Worm (Caenorhabditis elegans) whole organism, mixed stage, embryonic: ENCODE measurements around the gene sdpn-1.

Experiments
- M03D4.4 ChIP-seq: sonication (generic microtip); optimal IDR thresholded peaks from 2 replicates; lab custom pipeline; 2017; ENCODE audit warnings: mild to moderate bottlenecking, missing genetic modification characterization, missing compliant biosample characterization
- bed-3 ChIP-seq: fragments of 200-800 bp; sonication (Bioruptor generic); optimal IDR thresholded peaks from 3 replicates; lab custom pipeline; 2018; ENCODE audit warnings: mild to moderate bottlenecking, missing genetic modification characterization, moderate library complexity, missing compliant biosample characterization
- blmp-1 ChIP-seq: fragments of 150-350 bp; optimal IDR thresholded peaks from 2 replicates; lab custom pipeline; 2014; ENCODE audit warnings: missing biosample characterization, missing genetic modification characterization
- ceh-39 ChIP-seq: fragments of 150-350 bp; optimal IDR thresholded peaks from 2 replicates; lab custom pipeline; 2014; ENCODE audit warnings: missing biosample characterization, missing genetic modification characterization
- ceh-43 ChIP-seq: fragments of 200-800 bp; sonication (Bioruptor generic); optimal IDR thresholded peaks from 2 replicates; lab custom pipeline; 2018; ENCODE audit warnings: mild to moderate bottlenecking, missing genetic modification characterization, moderate library complexity, missing compliant biosample characterization
- ceh-83 ChIP-seq: fragments of 200-800 bp; sonication (Bioruptor generic); optimal IDR thresholded peaks from 2 replicates; lab custom pipeline; 2018; ENCODE audit warnings: mild to moderate bottlenecking, missing genetic modification characterization, missing compliant biosample characterization
- drap-1 ChIP-seq: fragments of 200-800 bp; sonication (Bioruptor generic); optimal IDR thresholded peaks from 3 replicates; lab custom pipeline; 2018; ENCODE audit warnings: mild to moderate bottlenecking, missing genetic modification characterization, missing compliant biosample characterization
- elt-1 ChIP-seq: sonication (generic microtip); optimal IDR thresholded peaks from 2 replicates; lab custom pipeline; 2017; ENCODE audit warnings: missing genetic modification characterization, mild to moderate bottlenecking, missing compliant biosample characterization, antibody characterized with exemption, moderate library complexity, borderline replicate concordance; ENCODE audit not compliant: insufficient read depth
- elt-3 ChIP-seq: fragments of 150-350 bp; optimal IDR thresholded peaks from 2 replicates; lab custom pipeline; 2014; ENCODE audit warnings: missing biosample characterization, missing genetic modification characterization
- flh-1 ChIP-seq: fragments of 200-800 bp; sonication (Bioruptor generic); optimal IDR thresholded peaks from 2 replicates; lab custom pipeline; 2018; ENCODE audit warnings: mild to moderate bottlenecking, missing genetic modification characterization, moderate library complexity, missing compliant biosample characterization
- ham-2 ChIP-seq: fragments of 200-800 bp; sonication (Bioruptor generic); optimal IDR thresholded peaks from 2 replicates; lab custom pipeline; 2018; ENCODE audit warnings: mild to moderate bottlenecking, missing genetic modification characterization, missing compliant biosample characterization
- lin-13 ChIP-seq: fragments of 150-350 bp; optimal IDR thresholded peaks from 2 replicates; lab custom pipeline; 2014; ENCODE audit warnings: missing biosample characterization, missing genetic modification characterization
- lin-32 ChIP-seq: fragments of 200-800 bp; sonication (Bioruptor generic); optimal IDR thresholded peaks from 2 replicates; lab custom pipeline; 2018; ENCODE audit warnings: mild to moderate bottlenecking, missing genetic modification characterization, missing compliant biosample characterization
- lsy-2 ChIP-seq: fragments of 150-350 bp; optimal IDR thresholded peaks from 2 replicates; lab custom pipeline; 2014; ENCODE audit warnings: missing biosample characterization, missing genetic modification characterization
- mab-5 ChIP-seq: fragments of 150-350 bp; optimal IDR thresholded peaks from 2 replicates; lab custom pipeline; 2014; ENCODE audit warnings: missing biosample characterization, missing genetic modification characterization
- mep-1 ChIP-seq: fragments of 150-350 bp; optimal IDR thresholded peaks from 2 replicates; lab custom pipeline; 2017; ENCODE audit warnings: missing biosample characterization, missing genetic modification reagents, missing genetic modification characterization, inconsistent platforms
- mls-2 ChIP-seq: sonication (generic microtip); optimal IDR thresholded peaks from 2 replicates; lab custom pipeline; 2016; ENCODE audit warnings: mild to moderate bottlenecking, missing genetic modification characterization, moderate library complexity, missing compliant biosample characterization
- nhr-12 ChIP-seq: fragments of 150-350 bp; optimal IDR thresholded peaks from 2 replicates; lab custom pipeline; 2014; ENCODE audit warnings: missing biosample characterization, missing genetic modification characterization
- nhr-2 ChIP-seq: fragments of 150-350 bp; optimal IDR thresholded peaks from 2 replicates; lab custom pipeline; 2014; ENCODE audit warnings: missing biosample characterization, missing genetic modification characterization
- nhr-237 ChIP-seq: fragments of 150-350 bp; optimal IDR thresholded peaks from 2 replicates; lab custom pipeline; 2014; ENCODE audit warnings: missing biosample characterization, missing genetic modification characterization
- nhr-76 ChIP-seq: sonication (generic microtip); optimal IDR thresholded peaks from 2 replicates; lab custom pipeline; 2017; ENCODE audit warnings: missing biosample characterization, missing genetic modification characterization
- pha-4 ChIP-seq: fragments of 150-350 bp; optimal IDR thresholded peaks from 2 replicates; lab custom pipeline; 2018; ENCODE audit warnings: missing biosample characterization, missing genetic modification reagents, missing genetic modification characterization
- sem-2 ChIP-seq: fragments of 200-800 bp; sonication (Bioruptor generic); optimal IDR thresholded peaks from 2 replicates; lab custom pipeline; 2018; ENCODE audit warnings: mild to moderate bottlenecking, missing genetic modification characterization, missing compliant biosample characterization
- snpc-4 ChIP-seq: fragments of 150-350 bp; optimal IDR thresholded peaks from 2 replicates; lab custom pipeline; 2014; ENCODE audit warnings: missing biosample characterization, missing genetic modification characterization
- sptf-1 ChIP-seq: sonication (generic microtip); optimal IDR thresholded peaks from 2 replicates; lab custom pipeline; 2017; ENCODE audit warnings: mild to moderate bottlenecking, missing genetic modification characterization, moderate library complexity, missing compliant biosample characterization
- tbx-8 ChIP-seq: fragments of 200-800 bp; sonication (Bioruptor generic); optimal IDR thresholded peaks from 2 replicates; lab custom pipeline; 2018; ENCODE audit warnings: mild to moderate bottlenecking, missing genetic modification characterization, moderate library complexity, missing compliant biosample characterization
- unc-120 ChIP-seq: sonication (generic microtip); optimal IDR thresholded peaks from 2 replicates; lab custom pipeline; 2017; ENCODE audit warnings: missing genetic modification characterization, missing compliant biosample characterization; ENCODE audit not compliant: poor library complexity, severe bottlenecking
- unc-62 ChIP-seq: fragments of 150-350 bp; optimal IDR thresholded peaks from 2 replicates; lab custom pipeline; 2014; ENCODE audit warnings: missing biosample characterization, missing genetic modification reagents, missing genetic modification characterization
- zip-8 ChIP-seq: fragments of 150-350 bp; optimal IDR thresholded peaks from 2 replicates; lab custom pipeline; 2014; ENCODE audit warnings: missing biosample characterization, missing genetic modification characterization
- ztf-11 ChIP-seq: fragments of 150-350 bp; optimal IDR thresholded peaks from 2 replicates; lab custom pipeline; 2014; ENCODE audit warnings: missing biosample characterization, missing genetic modification characterization

The sdpn-1 gene

DNA sequence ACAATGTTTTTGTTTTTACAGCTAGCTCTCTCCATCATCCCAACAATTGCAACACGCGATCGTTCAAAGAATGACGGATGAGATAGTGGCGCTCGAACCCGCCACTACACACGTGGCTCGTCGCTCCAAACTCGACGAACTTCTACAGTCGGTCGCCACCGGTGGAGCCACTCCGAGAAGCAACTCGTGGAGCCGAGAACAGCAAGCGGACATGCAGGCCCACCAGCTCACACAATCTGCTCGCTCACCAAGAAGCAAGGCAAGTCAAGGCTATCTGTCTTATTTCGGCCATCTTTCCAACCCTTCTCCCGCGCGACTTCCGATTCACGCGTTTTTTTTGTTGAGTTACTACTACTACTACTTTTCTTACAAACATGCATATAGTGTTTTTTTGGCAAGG lies 5.6 kb upstream of the sdpn-1 start, which contains the start of the genes F45E1.1 and F45E1.2:
TSS of gene F45E1.1 (plus strand) at position 20 of the 400 bp plus-strand sequence.
TSS of gene F45E1.2 (plus strand) at position 71 of the 400 bp plus-strand sequence.
- TF ChIP-seq elt-3 (tag; lab: Kevin White, UChicago): no peak
- no peak for TF ChIP-seq blmp-1 (tag; lab: Kevin White, UChicago)
- no peak for TF ChIP-seq bed-3 (GFP tag; lab: Kevin White, UChicago)
- no peak for TF ChIP-seq tbx-8 (GFP tag; lab: Kevin White, UChicago)
- no peak for TF ChIP-seq unc-120 (tag; lab: Kevin White, UChicago)
- no peak for TF ChIP-seq elt-1 (tag; lab: Kevin White, UChicago)
- TF ChIP-seq mls-2 (tag; lab: Kevin White, UChicago): no peak
- no peak for TF ChIP-seq mep-1 (tag; lab: Kevin White, UChicago)
- no peak for TF ChIP-seq ham-2 (GFP tag; lab: Kevin White, UChicago)
- TF ChIP-seq lin-32 (GFP tag; lab: Kevin White, UChicago): no peak
- no peak for TF ChIP-seq drap-1 (GFP tag; lab: Kevin White, UChicago)
- no peak for TF ChIP-seq sem-2 (GFP tag; lab: Kevin White, UChicago)
- TF ChIP-seq ztf-11 (tag; lab: Kevin White, UChicago): no peak
- no peak for TF ChIP-seq snpc-4 (tag; lab: Kevin White, UChicago)
- TF ChIP-seq mab-5: no peak
- no peak for TF ChIP-seq M03D4.4

DNA sequence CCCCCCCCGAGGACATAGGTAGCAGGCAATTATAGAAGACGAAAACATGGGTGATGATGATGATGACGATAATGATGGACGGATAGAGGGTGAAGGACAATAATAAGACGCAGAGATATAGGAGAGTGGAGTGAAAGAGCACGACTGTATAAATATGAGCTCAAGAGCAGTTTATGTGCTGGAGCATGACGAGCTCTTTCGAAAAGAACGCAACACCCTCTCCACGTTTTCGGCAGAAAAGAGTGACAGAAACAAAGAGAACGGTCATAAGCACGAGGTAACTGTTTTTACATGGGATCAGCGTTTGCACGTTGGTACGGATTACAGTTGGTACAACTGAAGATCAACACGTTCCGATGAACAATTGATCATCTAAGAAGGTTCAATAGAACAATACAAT lies 913 bp upstream of the sdpn-1 start:
- TF ChIP-seq nhr-12: no peak
- TF ChIP-seq pha-4: peak; percentile 8
- TF ChIP-seq unc-120 (tag; lab: Kevin White, UChicago): no peak
- no peak for TF ChIP-seq sem-2 (GFP tag; lab: Kevin White, UChicago)
- TF ChIP-seq elt-3 (tag; lab: Kevin White, UChicago): no peak
- TF ChIP-seq ztf-11 (tag; lab: Kevin White, UChicago): no peak
- TF ChIP-seq ceh-43 (GFP tag; lab: Kevin White, UChicago): peak; percentile 14
- TF ChIP-seq, all 35 proteins: peak for 2

DNA sequence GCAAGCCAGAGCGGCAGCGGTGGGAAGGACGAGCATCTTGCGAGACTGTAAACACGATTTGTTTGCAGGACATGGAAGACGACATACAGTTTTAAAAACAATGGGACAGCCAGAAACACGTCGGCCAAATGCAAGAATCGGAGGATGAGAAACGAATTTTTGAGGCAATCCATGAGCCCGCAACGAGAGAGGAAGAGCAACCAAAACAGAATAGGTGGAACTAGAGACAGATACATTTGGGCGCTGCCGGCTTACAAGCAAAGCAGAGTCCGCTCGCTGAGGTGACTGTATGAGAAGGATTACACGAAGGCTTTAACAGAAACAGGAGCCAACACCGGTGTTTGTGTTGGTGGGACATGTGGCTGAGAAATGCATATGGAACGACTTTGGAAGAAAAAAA lies 3.5 kb downstream of the sdpn-1 start:
- TF ChIP-seq pha-4 (no peak), lin-32 (GFP tag; lab: Kevin White, UChicago) (no peak), lsy-2 (tag; lab: Kevin White, UChicago) (no peak), drap-1 (GFP tag; lab: Kevin White, UChicago) (no peak), lin-13 (tag; lab: Kevin White, UChicago) (no peak), ztf-11 (tag; lab: Kevin White, UChicago) (no peak), bed-3 (GFP tag; lab: Kevin White, UChicago) (no peak), nhr-2 (tag; lab: Kevin White, UChicago) (no peak), sem-2 (GFP tag; lab: Kevin White, UChicago) (no peak), ceh-39 (tag; lab: Kevin White, UChicago) (no peak), nhr-12 (no peak), mep-1 (tag; lab: Kevin White, UChicago) (no peak), sptf-1 (tag; lab: Kevin White, UChicago) (no peak), M03D4.4 (no peak), ceh-83 (GFP tag; lab: Kevin White, UChicago) (no peak)

DNA sequence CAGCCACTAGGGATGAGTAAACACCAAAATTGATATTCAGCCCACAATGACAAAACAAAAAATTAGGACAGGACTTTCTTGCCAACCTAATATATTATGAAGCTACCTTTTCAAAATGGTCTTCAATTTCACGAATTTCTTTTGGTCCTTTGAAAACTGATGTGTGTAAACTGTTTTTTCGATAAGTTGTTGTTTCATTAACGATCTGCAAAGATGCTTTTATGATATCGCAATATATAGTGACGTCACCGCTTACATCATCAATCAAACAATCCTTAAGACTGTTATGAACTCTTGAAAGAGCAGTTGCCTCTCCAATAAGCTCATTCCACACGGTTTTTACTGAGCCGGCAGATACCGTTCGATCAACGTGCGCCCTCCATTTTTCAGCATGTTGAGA lies 5.9 kb downstream of the sdpn-1 start:
- TF ChIP-seq zip-8 (tag; lab: Kevin White, UChicago) (peak; percentile 74), lsy-2 (tag; lab: Kevin White, UChicago) (no peak)

DNA sequence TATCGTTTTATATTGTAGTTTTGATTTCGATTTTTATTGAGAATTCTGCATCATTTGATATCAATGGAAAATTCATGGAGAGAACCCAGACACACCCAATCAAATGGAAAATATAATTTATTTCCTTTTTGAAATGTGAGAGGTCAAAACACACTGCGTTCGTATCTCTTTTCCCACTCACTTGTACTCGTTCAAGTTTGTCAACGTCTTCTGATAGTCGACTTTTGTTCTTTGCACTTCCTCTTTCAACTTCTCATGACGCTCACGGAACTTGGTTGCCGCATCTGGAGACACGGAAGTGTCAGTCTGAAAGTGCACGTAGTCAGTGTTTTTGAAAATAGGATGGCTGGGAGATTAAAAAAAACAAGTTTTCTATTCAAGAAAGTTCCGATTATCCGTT lies 7.7 kb downstream of the sdpn-1 start:
- TF ChIP-seq mls-2 (tag; lab: Kevin White, UChicago) (no peak), snpc-4 (tag; lab: Kevin White, UChicago) (no peak), nhr-237 (tag; lab: Kevin White, UChicago) (no peak), unc-62 (GFP tag; lab: Kevin White, UChicago) (no peak), sptf-1 (tag; lab: Kevin White, UChicago) (no peak), zip-8 (tag; lab: Kevin White, UChicago) (no peak), lsy-2 (tag; lab: Kevin White, UChicago) (no peak), drap-1 (GFP tag; lab: Kevin White, UChicago) (no peak), blmp-1 (tag; lab: Kevin White, UChicago) (no peak), nhr-76 (tag; lab: Kevin White, UChicago) (no peak), pha-4 (no peak), bed-3 (GFP tag; lab: Kevin White, UChicago) (no peak), unc-120 (tag; lab: Kevin White, UChicago) (no peak), elt-1 (tag; lab: Kevin White, UChicago) (no peak), flh-1 (no peak), sem-2 (GFP tag; lab: Kevin White, UChicago) (no peak), lin-32 (GFP tag; lab: Kevin White, UChicago) (no peak), elt-3 (tag; lab: Kevin White, UChicago) (no peak)
